Worm (Caenorhabditis elegans) whole organism, L4 larva: ENCODE measurements around the gene pfk-1.1.

Source experiments
- Y48G9A.11 ChIP-seq: fragments of 200-800 bp; sonication (Bioruptor generic); IDR thresholded peaks from 2 replicates; pipeline ENCODE4 v1.3.6; 2022; ENCODE audit warnings: missing genetic modification reagents, missing genetic modification characterization, missing compliant biosample characterization
- arid-1 ChIP-seq: fragments of 200-800 bp; sonication (Bioruptor generic); conservative IDR thresholded peaks from 2 replicates; pipeline ENCODE4 v1.3.6; 2022; ENCODE audit warnings: missing genetic modification reagents, missing genetic modification characterization, missing compliant biosample characterization
- ceh-62 ChIP-seq: sonication (generic microtip); optimal IDR thresholded peaks from 2 replicates; lab custom pipeline; 2017; ENCODE audit warnings: missing biosample characterization, missing genetic modification characterization
- ces-1 ChIP-seq: fragments of 150-350 bp; sonication (generic microtip); optimal IDR thresholded peaks from 4 replicates; lab custom pipeline; 2014; ENCODE audit warnings: missing biosample characterization, missing genetic modification reagents, missing genetic modification characterization
- daf-12 ChIP-seq: fragments of 150-350 bp; optimal IDR thresholded peaks from 2 replicates; lab custom pipeline; 2014; ENCODE audit warnings: missing biosample characterization, missing genetic modification reagents, missing genetic modification characterization
- nhr-28 ChIP-seq: fragments of 150-350 bp; optimal IDR thresholded peaks from 2 replicates; lab custom pipeline; 2014; ENCODE audit warnings: missing biosample characterization, missing genetic modification characterization
- nhr-41 ChIP-seq: fragments of 200-800 bp; sonication (Bioruptor generic); IDR thresholded peaks from 2 replicates; pipeline ENCODE4 v1.3.6; 2022; ENCODE audit warnings: missing genetic modification reagents, missing genetic modification characterization, missing compliant biosample characterization
- unc-39 ChIP-seq: sonication (generic microtip); optimal IDR thresholded peaks from 2 replicates; lab custom pipeline; 2017; ENCODE audit warnings: missing biosample characterization, missing genetic modification characterization

- no peak for TF ChIP-seq ceh-62 (tag; lab: Kevin White, UChicago)
- TF ChIP-seq ces-1, result no peak
- TF ChIP-seq unc-39 (tag; lab: Kevin White, UChicago), result no peak
- no peak for TF ChIP-seq Y48G9A.11 (GFP tag; lab: Robert Waterston, UW)
- no peak for TF ChIP-seq nhr-28 (tag; lab: Kevin White, UChicago)
- TF ChIP-seq daf-12 (tag; lab: Kevin White, UChicago), result no peak
- no peak for TF ChIP-seq arid-1 (GFP tag; lab: Robert Waterston, UW)
- no peak for TF ChIP-seq nhr-41 (GFP tag; lab: Robert Waterston, UW)
These were observed 48.8 kb upstream of the pfk-1.1 start for ce11 chrX:2891879-2892278.
